Fruit fly (Drosophila melanogaster) whole organism, embryonic: ENCODE results near the gene CG10286.
A peak's percentile ranks its signal among the peaks of the same experiment; 100 is the strongest.

Source experiments
- Abd-B ChIP-seq: fragments of 200-800 bp; sonication (Bioruptor generic); optimal IDR thresholded peaks from 2 replicates; lab custom pipeline; 2018; ENCODE audit warnings: missing biosample characterization, mild to moderate bottlenecking, missing genetic modification characterization, moderate library complexity
- Antp ChIP-seq: fragments of 200-800 bp; sonication (Bioruptor generic); optimal IDR thresholded peaks from 3 replicates; lab custom pipeline; 2016; ENCODE audit warnings: missing biosample characterization, missing genetic modification characterization
- Asciz ChIP-seq: fragments of 200-800 bp; sonication (Bioruptor generic); optimal IDR thresholded peaks from 2 replicates; lab custom pipeline; 2017; ENCODE audit warnings: missing biosample characterization, mild to moderate bottlenecking, missing genetic modification characterization, missing genetic modification reagents
- C15 ChIP-seq: fragments of 200-800 bp; sonication (Bioruptor generic); IDR thresholded peaks from 3 replicates; pipeline ENCODE4 v1.3.6; 2022; ENCODE audit warnings: missing biosample characterization, missing genetic modification characterization
- CG10274 ChIP-seq: fragments of 200-800 bp; sonication (Bioruptor generic); optimal IDR thresholded peaks from 3 replicates; lab custom pipeline; 2017; ENCODE audit warnings: missing biosample characterization, mild to moderate bottlenecking, missing genetic modification characterization
- CG10431 ChIP-seq: fragments of 200-800 bp; sonication (Bioruptor generic); optimal IDR thresholded peaks from 3 replicates; lab custom pipeline; 2018; ENCODE audit warnings: missing biosample characterization, mild to moderate bottlenecking, missing genetic modification characterization
- CG11456 ChIP-seq: fragments of 200-800 bp; sonication (Bioruptor generic); IDR thresholded peaks from 3 replicates; pipeline ENCODE4 v1.3.6; 2022; ENCODE audit warnings: missing biosample characterization, missing genetic modification characterization
- CG13123 ChIP-seq: fragments of 200-800 bp; sonication (Bioruptor generic); optimal IDR thresholded peaks from 2 replicates; lab custom pipeline; 2016; ENCODE audit warnings: missing biosample characterization, missing genetic modification characterization
- CG13894 ChIP-seq: fragments of 200-800 bp; sonication (Bioruptor generic); optimal IDR thresholded peaks from 3 replicates; lab custom pipeline; 2018; ENCODE audit warnings: missing biosample characterization, mild to moderate bottlenecking, missing genetic modification characterization, moderate library complexity
- CG15601 ChIP-seq: fragments of 200-800 bp; sonication (Bioruptor generic); optimal IDR thresholded peaks from 3 replicates; lab custom pipeline; 2019; ENCODE audit warnings: missing biosample characterization, mild to moderate bottlenecking, missing genetic modification characterization, moderate library complexity
- CG16815 ChIP-seq: fragments of 200-800 bp; sonication (Bioruptor generic); optimal IDR thresholded peaks from 3 replicates; lab custom pipeline; 2017; ENCODE audit warnings: missing biosample characterization, mild to moderate bottlenecking, missing genetic modification characterization
- CG17829 ChIP-seq: fragments of 200-800 bp; optimal IDR thresholded peaks from 2 replicates; lab custom pipeline; 2019; ENCODE audit warnings: missing biosample characterization, mild to moderate bottlenecking, missing genetic modification characterization, moderate library complexity
- CG18262 ChIP-seq: fragments of 200-800 bp; optimal IDR thresholded peaks from 3 replicates; lab custom pipeline; 2019; ENCODE audit warnings: missing biosample characterization, mild to moderate bottlenecking, missing genetic modification characterization, moderate library complexity
- CG30403 ChIP-seq: fragments of 200-800 bp; sonication (Bioruptor generic); optimal IDR thresholded peaks from 3 replicates; lab custom pipeline; 2016; ENCODE audit warnings: missing biosample characterization, missing genetic modification characterization
- CG32772 ChIP-seq: fragments of 200-800 bp; sonication (Bioruptor generic); IDR thresholded peaks from 2 replicates; pipeline ENCODE4 v1.3.6; 2022; ENCODE audit warnings: missing biosample characterization, missing genetic modification characterization
- CG4404 ChIP-seq: fragments of 200-800 bp; sonication (Bioruptor generic); IDR thresholded peaks from 2 replicates; pipeline ENCODE4 v1.3.6; 2022; ENCODE audit warnings: missing biosample characterization, missing genetic modification characterization
- CG4424 ChIP-seq: fragments of 200-800 bp; sonication (Bioruptor generic); optimal IDR thresholded peaks from 3 replicates; lab custom pipeline; 2016; ENCODE audit warnings: missing biosample characterization, missing genetic modification characterization
- CG9727 ChIP-seq: fragments of 200-800 bp; sonication (Bioruptor generic); optimal IDR thresholded peaks from 3 replicates; lab custom pipeline; 2017; ENCODE audit warnings: missing biosample characterization, mild to moderate bottlenecking, missing genetic modification characterization
- CG9876 ChIP-seq: fragments of 200-800 bp; sonication (Bioruptor generic); optimal IDR thresholded peaks from 2 replicates; lab custom pipeline; 2016; ENCODE audit warnings: missing biosample characterization, missing genetic modification characterization
- CTCF ChIP-seq: fragments of 200-800 bp; sonication (Bioruptor generic); optimal IDR thresholded peaks from 2 replicates; lab custom pipeline; 2017; ENCODE audit warnings: missing biosample characterization, mild to moderate bottlenecking, missing genetic modification characterization, moderate library complexity
- Chrac-16 ChIP-seq: fragments of 200-800 bp; sonication (Bioruptor generic); optimal IDR thresholded peaks from 3 replicates; lab custom pipeline; 2016; ENCODE audit warnings: missing biosample characterization, missing genetic modification characterization
- CoRest ChIP-seq: fragments of 200-800 bp; sonication (Bioruptor generic); optimal IDR thresholded peaks from 3 replicates; lab custom pipeline; 2018; ENCODE audit warnings: missing biosample characterization, mild to moderate bottlenecking, missing genetic modification characterization, moderate library complexity
- Doc2 ChIP-seq: fragments of 200-800 bp; sonication (Bioruptor generic); IDR thresholded peaks from 2 replicates; pipeline ENCODE4 v1.3.6; 2022; ENCODE audit warnings: missing biosample characterization, missing genetic modification characterization
- Eip74EF ChIP-seq, 2 experiments: fragments of 200-800 bp in 1 of 2; fragments of >200 bp in 1 of 2; sonication (Bioruptor generic) in 1 of 2; optimal IDR thresholded peaks; 2 replicates each; lab custom pipeline; 2017 to 2019; ENCODE audit warnings: missing biosample characterization in 2 of 2, missing genetic modification characterization in 2 of 2, mild to moderate bottlenecking in 1 of 2, moderate library complexity in 1 of 2
- Med ChIP-seq: fragments of 200-800 bp; sonication (Bioruptor generic); peaks from one replicate; lab custom pipeline; 2016; ENCODE audit warnings: missing biosample characterization, missing genetic modification characterization, mild to moderate bottlenecking, inconsistent platforms, moderate library complexity
- NfI ChIP-seq: fragments of 200-800 bp; sonication (Bioruptor generic); optimal IDR thresholded peaks from 3 replicates; lab custom pipeline; 2018; ENCODE audit warnings: missing biosample characterization, mild to moderate bottlenecking, missing genetic modification characterization, moderate library complexity
- PHDP ChIP-seq: fragments of 200-800 bp; sonication (Bioruptor generic); optimal IDR thresholded peaks from 3 replicates; lab custom pipeline; 2018; ENCODE audit warnings: missing biosample characterization, mild to moderate bottlenecking, missing genetic modification characterization, moderate library complexity
- bbx ChIP-seq: fragments of 200-800 bp; sonication (Bioruptor generic); IDR thresholded peaks from 2 replicates; pipeline ENCODE4 v1.3.6; 2022; ENCODE audit warnings: missing biosample characterization, missing genetic modification characterization; ENCODE audit not compliant: partially characterized antibody
- bowl ChIP-seq: fragments of 200-800 bp; sonication (Bioruptor generic); IDR thresholded peaks from 2 replicates; pipeline ENCODE4 v1.3.6; 2022; ENCODE audit warnings: missing biosample characterization, missing genetic modification characterization
- btn ChIP-seq: fragments of 200-800 bp; sonication (Bioruptor generic); optimal IDR thresholded peaks from 2 replicates; lab custom pipeline; 2016; ENCODE audit warnings: missing biosample characterization, missing genetic modification characterization
- cad ChIP-seq: fragments of >200 bp; optimal IDR thresholded peaks from 2 replicates; lab custom pipeline; 2017; ENCODE audit warnings: missing biosample characterization, missing genetic modification characterization
- ci ChIP-seq: fragments of 200-800 bp; sonication (Bioruptor generic); IDR thresholded peaks from 3 replicates; pipeline ENCODE4 v1.3.6; 2022; ENCODE audit warnings: missing biosample characterization, missing genetic modification characterization
- emc ChIP-seq: fragments of 200-800 bp; sonication (Bioruptor generic); optimal IDR thresholded peaks from 2 replicates; lab custom pipeline; 2016; ENCODE audit warnings: missing biosample characterization, missing genetic modification characterization
- eyg ChIP-seq: fragments of 200-800 bp; sonication (Bioruptor generic); optimal IDR thresholded peaks from 3 replicates; lab custom pipeline; 2016; ENCODE audit warnings: missing biosample characterization, missing genetic modification characterization
- fd64A ChIP-seq: fragments of 200-800 bp; sonication (Bioruptor generic); optimal IDR thresholded peaks from 3 replicates; lab custom pipeline; 2018; ENCODE audit warnings: missing biosample characterization, mild to moderate bottlenecking, missing genetic modification characterization
- fu2 ChIP-seq: fragments of 200-800 bp; sonication (Bioruptor generic); optimal IDR thresholded peaks from 2 replicates; lab custom pipeline; 2016; ENCODE audit warnings: missing biosample characterization, missing genetic modification characterization
- hb ChIP-seq: fragments of 200-800 bp; sonication (Bioruptor generic); IDR thresholded peaks from 3 replicates; pipeline ENCODE4 v1.3.6; 2022; ENCODE audit warnings: missing biosample characterization, missing genetic modification characterization; ENCODE audit not compliant: partially characterized antibody
- her ChIP-seq: fragments of 200-800 bp; sonication (Bioruptor generic); optimal IDR thresholded peaks from 2 replicates; lab custom pipeline; 2016; ENCODE audit warnings: missing biosample characterization, missing genetic modification characterization
- klu ChIP-seq: fragments of 200-800 bp; sonication (Bioruptor generic); IDR thresholded peaks from 2 replicates; pipeline ENCODE4 v1.3.6; 2022; ENCODE audit warnings: missing biosample characterization, missing genetic modification characterization
- lov ChIP-seq, 2 experiments: fragments of 200-800 bp in 1 of 2; fragments of >200 bp in 1 of 2; sonication (Bioruptor generic) in 1 of 2; IDR thresholded peaks in 1 of 2; optimal IDR thresholded peaks in 1 of 2; 2 replicates in 1 of 2; 3 replicates in 1 of 2; pipeline versions ENCODE4 v1.3.6 to Lab custom; 2017 to 2022; ENCODE audit warnings: missing biosample characterization in 1 of 2, missing genetic modification characterization in 1 of 2
- pzg ChIP-seq: fragments of 200-800 bp; sonication (Bioruptor generic); optimal IDR thresholded peaks from 3 replicates; lab custom pipeline; 2018; ENCODE audit warnings: missing biosample characterization, mild to moderate bottlenecking, missing genetic modification characterization, moderate library complexity
- rib ChIP-seq: fragments of 200-800 bp; sonication (Bioruptor generic); IDR thresholded peaks from 2 replicates; pipeline ENCODE4 v1.3.6; 2022; ENCODE audit warnings: missing biosample characterization, missing genetic modification characterization
- run ChIP-seq: fragments of 200-800 bp; sonication (Bioruptor generic); optimal IDR thresholded peaks from 3 replicates; lab custom pipeline; 2018; ENCODE audit warnings: missing biosample characterization, mild to moderate bottlenecking, missing genetic modification characterization
- salm ChIP-seq: fragments of 200-800 bp; sonication (Bioruptor generic); optimal IDR thresholded peaks from 2 replicates; lab custom pipeline; 2018; ENCODE audit warnings: missing biosample characterization, mild to moderate bottlenecking, missing genetic modification characterization
- ssp ChIP-seq: fragments of 200-800 bp; sonication (Bioruptor generic); IDR thresholded peaks from 2 replicates; pipeline ENCODE4 v1.3.6; 2022; ENCODE audit warnings: missing biosample characterization, missing genetic modification characterization
- sug ChIP-seq: fragments of 200-800 bp; optimal IDR thresholded peaks from 2 replicates; lab custom pipeline; 2019; ENCODE audit warnings: missing biosample characterization, mild to moderate bottlenecking, missing genetic modification characterization, moderate library complexity
- trem ChIP-seq: fragments of 200-800 bp; optimal IDR thresholded peaks from 3 replicates; lab custom pipeline; 2019; ENCODE audit warnings: missing biosample characterization, mild to moderate bottlenecking, missing genetic modification characterization, moderate library complexity
- unc-4 ChIP-seq: fragments of 200-800 bp; sonication (Bioruptor generic); IDR thresholded peaks from 2 replicates; pipeline ENCODE4 v1.3.6; 2022; ENCODE audit warnings: missing biosample characterization, missing genetic modification characterization; ENCODE audit not compliant: partially characterized antibody
- vfl ChIP-seq: fragments of 200-800 bp; sonication (Bioruptor generic); optimal IDR thresholded peaks from 2 replicates; lab custom pipeline; 2016; ENCODE audit warnings: missing biosample characterization, missing genetic modification characterization
- zfh1 ChIP-seq: fragments of 200-800 bp; sonication (Bioruptor generic); IDR thresholded peaks from 3 replicates; pipeline ENCODE4 v1.3.6; 2022; ENCODE audit warnings: missing biosample characterization, missing genetic modification characterization

Gene CG10286

dm6 chr3R:6368550-6369238 lies at the start of gene CG10286 (continued):
- TF ChIP-seq CG15601 (tag; lab: Kevin White, UChicago) = peak; percentile 40
- no peak for TF ChIP-seq CTCF (GFP tag; lab: Kevin White, UChicago)
- TF ChIP-seq CG17829 (tag; lab: Kevin White, UChicago) = peak; percentile 69
- 0 out of 3 replicates have a peak, but pooled peaks have one; percentile 7 for TF ChIP-seq CG11456 (GFP tag; lab: Robert Waterston, UW)
- peak; percentile 2 for TF ChIP-seq Antp (GFP tag; lab: Kevin White, UChicago)
- peak; percentile 11; the same call in 1 of the 2 replicates for TF ChIP-seq rib
- no peak for TF ChIP-seq Abd-B
- peak; percentile 48 for TF ChIP-seq ssp
- TF ChIP-seq Med (GFP tag; lab: Kevin White, UChicago) = peak; percentile 82
- no peak for TF ChIP-seq cad
- TF ChIP-seq lov (optimal IDR thresholded peaks at IDR 0.05; lab: Kevin White, UChicago) = no peak
- TF ChIP-seq lov (GFP tag; IDR thresholded peaks at IDR 0.05; lab: Robert Waterston, UW) = 0 out of 3 replicates have a peak, but pooled peaks have one; percentile 36
- peak; percentile 5 for TF ChIP-seq NfI
- no peak for TF ChIP-seq Doc2 (GFP tag; lab: Robert Waterston, UW)
- no peak for TF ChIP-seq fu2 (GFP tag; lab: Kevin White, UChicago)
- TF ChIP-seq CG4404 (GFP tag; lab: Robert Waterston, UW) = no peak
- no peak for TF ChIP-seq eyg
- TF ChIP-seq salm (tag; lab: Kevin White, UChicago) = peak; percentile 23
- TF ChIP-seq Asciz (GFP tag; lab: Kevin White, UChicago) = no peak
- TF ChIP-seq emc = no peak
- TF ChIP-seq CG13894 = no peak
- no peak for TF ChIP-seq fd64A (GFP tag; lab: Kevin White, UChicago)
- no peak for TF ChIP-seq CG32772 (GFP tag; lab: Robert Waterston, UW)
- TF ChIP-seq CG9727 (GFP tag; lab: Kevin White, UChicago) = peak; percentile 48
- peak; percentile 87 for TF ChIP-seq trem (tag; lab: Kevin White, UChicago)
- no peak; the same call in 2 of the 3 replicates for TF ChIP-seq ci (GFP tag; lab: Robert Waterston, UW)
- TF ChIP-seq hb (GFP tag; lab: Robert Waterston, UW) = peak; percentile 13; the same call in 1 of the 3 replicates
- no peak for TF ChIP-seq run
- peak; percentile 68 for TF ChIP-seq unc-4
- no peak for TF ChIP-seq btn (GFP tag; lab: Kevin White, UChicago)
- TF ChIP-seq Eip74EF (GFP tag; optimal IDR thresholded peaks at IDR 0.05; lab: Kevin White, UChicago) = no peak
- peak; percentile 26 for TF ChIP-seq CoRest
- TF ChIP-seq klu (GFP tag; lab: Robert Waterston, UW) = no peak
- no peak for TF ChIP-seq her (GFP tag; lab: Kevin White, UChicago)
- TF ChIP-seq bbx (GFP tag; lab: Robert Waterston, UW) = peak; percentile 87
- no peak for TF ChIP-seq bowl
- TF ChIP-seq zfh1 (GFP tag; lab: Robert Waterston, UW) = 0 out of 3 replicates have a peak, but pooled peaks have one; percentile 33
- TF ChIP-seq CG10274 (GFP tag; lab: Kevin White, UChicago) = no peak
- no peak for TF ChIP-seq CG16815 (GFP tag; lab: Kevin White, UChicago)
- peak; percentile 58 for TF ChIP-seq PHDP
- peak; percentile 67 for TF ChIP-seq CG18262 (tag; lab: Kevin White, UChicago)
- peak; percentile 52 for TF ChIP-seq sug
- no peak for TF ChIP-seq C15 (GFP tag; lab: Robert Waterston, UW)
- TF ChIP-seq CG9876 = no peak
- TF ChIP-seq CG10431 (GFP tag; lab: Kevin White, UChicago) = peak; percentile 46
- TF ChIP-seq Chrac-16 (GFP tag; lab: Kevin White, UChicago) = no peak
- no peak for TF ChIP-seq vfl (GFP tag; lab: Kevin White, UChicago)
- peak; percentile 79 for TF ChIP-seq pzg
- TF ChIP-seq CG30403 (GFP tag; lab: Kevin White, UChicago) = peak; percentile 12
- no peak for TF ChIP-seq CG13123 (GFP tag; lab: Kevin White, UChicago)
- no peak for TF ChIP-seq CG4424 (GFP tag; lab: Kevin White, UChicago)
